Fruit fly (Drosophila melanogaster) whole organism, embryonic: ENCODE results near the gene SP555.

Source experiments
- Bdp1 ChIP-seq: fragments of 200-800 bp; sonication (Bioruptor generic); optimal IDR thresholded peaks from 3 replicates; lab custom pipeline; 2016; ENCODE audit warnings: missing biosample characterization, missing genetic modification characterization
- CG10209 ChIP-seq: fragments of 200-800 bp; sonication (Bioruptor generic); optimal IDR thresholded peaks from 3 replicates; lab custom pipeline; 2017; ENCODE audit warnings: missing biosample characterization, mild to moderate bottlenecking, missing genetic modification characterization, missing genetic modification reagents
- CG10321 ChIP-seq: fragments of 200-800 bp; sonication (Bioruptor generic); IDR thresholded peaks from 2 replicates; pipeline ENCODE4 v1.3.6; 2022; ENCODE audit warnings: missing biosample characterization, missing genetic modification characterization
- CG11695 ChIP-seq: fragments of 200-800 bp; sonication (Bioruptor generic); IDR thresholded peaks from 3 replicates; pipeline ENCODE4 v1.3.6; 2022; ENCODE audit warnings: missing biosample characterization, missing genetic modification characterization
- CG12391 ChIP-seq: fragments of 200-800 bp; sonication (Bioruptor generic); optimal IDR thresholded peaks from 3 replicates; lab custom pipeline; 2018; ENCODE audit warnings: missing biosample characterization, mild to moderate bottlenecking, missing genetic modification characterization, moderate library complexity
- CG13424 ChIP-seq: fragments of 200-800 bp; sonication (Bioruptor generic); optimal IDR thresholded peaks from 2 replicates; lab custom pipeline; 2019; ENCODE audit warnings: missing biosample characterization, mild to moderate bottlenecking, missing genetic modification characterization, moderate library complexity
- CG15601 ChIP-seq: fragments of 200-800 bp; sonication (Bioruptor generic); optimal IDR thresholded peaks from 3 replicates; lab custom pipeline; 2019; ENCODE audit warnings: missing biosample characterization, mild to moderate bottlenecking, missing genetic modification characterization, moderate library complexity
- CG1603 ChIP-seq: fragments of 200-800 bp; sonication (Bioruptor generic); optimal IDR thresholded peaks from 2 replicates; lab custom pipeline; 2019; ENCODE audit warnings: missing biosample characterization, mild to moderate bottlenecking, missing genetic modification characterization, moderate library complexity
- CG17328 ChIP-seq: fragments of 200-800 bp; sonication (Bioruptor generic); IDR thresholded peaks from 2 replicates; pipeline ENCODE4 v1.3.6; 2022; ENCODE audit warnings: missing biosample characterization, missing genetic modification characterization
- CG18011 ChIP-seq: fragments of 200-800 bp; sonication (Bioruptor generic); optimal IDR thresholded peaks from 2 replicates; lab custom pipeline; 2017; ENCODE audit warnings: missing biosample characterization, missing genetic modification characterization, mild to moderate bottlenecking, moderate library complexity, missing genotype
- CG2120 ChIP-seq: fragments of 200-800 bp; sonication (Bioruptor generic); optimal IDR thresholded peaks from 3 replicates; lab custom pipeline; 2016; ENCODE audit warnings: missing biosample characterization, missing genetic modification characterization
- CG31224 ChIP-seq: fragments of 200-800 bp; sonication (Bioruptor generic); IDR thresholded peaks from 2 replicates; pipeline ENCODE4 v1.3.6; 2022; ENCODE audit warnings: missing biosample characterization, missing genetic modification characterization
- CG3281 ChIP-seq: fragments of 200-800 bp; sonication (Bioruptor generic); optimal IDR thresholded peaks from 3 replicates; lab custom pipeline; 2017; ENCODE audit warnings: missing biosample characterization, mild to moderate bottlenecking, missing genetic modification characterization
- CG42726 ChIP-seq: fragments of 200-800 bp; sonication (Bioruptor generic); IDR thresholded peaks from 2 replicates; pipeline ENCODE4 v1.3.6; 2022; ENCODE audit warnings: missing biosample characterization, missing genetic modification characterization; ENCODE audit not compliant: partially characterized antibody
- CG43689 ChIP-seq: fragments of 200-800 bp; sonication (Bioruptor generic); IDR thresholded peaks from 2 replicates; pipeline ENCODE4 v1.3.6; 2022; ENCODE audit warnings: missing biosample characterization, missing genetic modification characterization
- CG4617 ChIP-seq: fragments of 200-800 bp; sonication (Bioruptor generic); optimal IDR thresholded peaks from 3 replicates; lab custom pipeline; 2016; ENCODE audit warnings: missing biosample characterization, missing genetic modification characterization, borderline replicate concordance
- CG4854 ChIP-seq: fragments of 200-800 bp; sonication (Bioruptor generic); optimal IDR thresholded peaks from 2 replicates; lab custom pipeline; 2016; ENCODE audit warnings: missing biosample characterization, missing genetic modification characterization, inconsistent platforms
- CG7963 ChIP-seq: fragments of 200-800 bp; sonication (Bioruptor generic); IDR thresholded peaks from 3 replicates; pipeline ENCODE4 v1.3.6; 2022; ENCODE audit warnings: missing biosample characterization, missing genetic modification characterization; ENCODE audit not compliant: partially characterized antibody
- CG8478 ChIP-seq: fragments of >200 bp; optimal IDR thresholded peaks from 2 replicates; lab custom pipeline; 2018
- HLH4C ChIP-seq: fragments of 200-800 bp; sonication (Bioruptor generic); IDR thresholded peaks from 3 replicates; pipeline ENCODE4 v1.3.6; 2022; ENCODE audit warnings: missing biosample characterization, missing genetic modification characterization; ENCODE audit not compliant: partially characterized antibody
- HmgZ ChIP-seq: fragments of 200-800 bp; sonication (Bioruptor generic); optimal IDR thresholded peaks from 2 replicates; lab custom pipeline; 2018; ENCODE audit warnings: missing biosample characterization, mild to moderate bottlenecking, missing genetic modification characterization
- MTF-1 ChIP-seq: fragments of 200-800 bp; sonication (Bioruptor generic); optimal IDR thresholded peaks from 2 replicates; lab custom pipeline; 2018; ENCODE audit warnings: missing biosample characterization, mild to moderate bottlenecking, missing genetic modification characterization, borderline replicate concordance
- Mad ChIP-seq: fragments of 200-800 bp; sonication (Bioruptor generic); optimal IDR thresholded peaks from 2 replicates; lab custom pipeline; 2016; ENCODE audit warnings: missing biosample characterization, missing genetic modification characterization
- Med ChIP-seq: fragments of 200-800 bp; sonication (Bioruptor generic); peaks from one replicate; lab custom pipeline; 2016; ENCODE audit warnings: missing biosample characterization, missing genetic modification characterization, mild to moderate bottlenecking, inconsistent platforms, moderate library complexity
- NFAT ChIP-seq: fragments of 200-800 bp; sonication (Bioruptor generic); IDR thresholded peaks from 2 replicates; pipeline ENCODE4 v1.3.6; 2022; ENCODE audit warnings: missing biosample characterization, missing genetic modification characterization
- Sox102F ChIP-seq: fragments of 200-800 bp; sonication (Bioruptor generic); optimal IDR thresholded peaks from 2 replicates; lab custom pipeline; 2018; ENCODE audit warnings: missing biosample characterization, mild to moderate bottlenecking, missing genetic modification characterization, moderate library complexity
- Ssrp ChIP-seq: fragments of 200-800 bp; sonication (Bioruptor generic); optimal IDR thresholded peaks from 2 replicates; lab custom pipeline; 2018; ENCODE audit warnings: missing biosample characterization, mild to moderate bottlenecking, missing genetic modification characterization, moderate library complexity
- ap ChIP-seq: fragments of 200-800 bp; sonication (Bioruptor generic); IDR thresholded peaks from 2 replicates; pipeline ENCODE4 v1.3.6; 2022; ENCODE audit warnings: missing biosample characterization, missing genetic modification characterization
- bcd ChIP-seq: fragments of 200-800 bp; sonication (Bioruptor generic); optimal IDR thresholded peaks from 2 replicates; lab custom pipeline; 2017; ENCODE audit warnings: missing biosample characterization, mild to moderate bottlenecking, missing genetic modification characterization
- bsh ChIP-seq, 2 experiments: fragments of 200-800 bp; sonication (Bioruptor generic); optimal IDR thresholded peaks; 2 replicates each; lab custom pipeline; 2017 to 2018; ENCODE audit warnings: mild to moderate bottlenecking in 2 of 2, missing biosample characterization in 2 of 2, missing genetic modification characterization in 2 of 2, moderate library complexity in 1 of 2
- cg ChIP-seq: fragments of 200-800 bp; sonication (Bioruptor generic); optimal IDR thresholded peaks from 3 replicates; lab custom pipeline; 2019; ENCODE audit warnings: missing biosample characterization, mild to moderate bottlenecking, missing genetic modification characterization, moderate library complexity
- crc ChIP-seq: fragments of 200-800 bp; sonication (Bioruptor generic); optimal IDR thresholded peaks from 2 replicates; lab custom pipeline; 2016; ENCODE audit warnings: missing biosample characterization, missing genetic modification characterization
- dm ChIP-seq: fragments of 200-800 bp; sonication (Bioruptor generic); optimal IDR thresholded peaks from 3 replicates; lab custom pipeline; 2016; ENCODE audit warnings: missing biosample characterization, missing genetic modification characterization
- en ChIP-seq: fragments of 200-800 bp; sonication (Bioruptor generic); optimal IDR thresholded peaks from 2 replicates; lab custom pipeline; 2016; ENCODE audit warnings: missing biosample characterization, missing genetic modification characterization
- gsb ChIP-seq: fragments of 200-800 bp; sonication (Bioruptor generic); IDR thresholded peaks from 2 replicates; pipeline ENCODE4 v1.3.6; 2022; ENCODE audit warnings: missing biosample characterization, missing genetic modification characterization
- hbn ChIP-seq: fragments of 200-800 bp; sonication (Bioruptor generic); IDR thresholded peaks from 2 replicates; pipeline ENCODE4 v1.3.6; 2022; ENCODE audit warnings: missing biosample characterization, missing genetic modification characterization; ENCODE audit not compliant: partially characterized antibody
- lmd ChIP-seq: fragments of 200-800 bp; sonication (Bioruptor generic); IDR thresholded peaks from 2 replicates; pipeline ENCODE4 v1.3.6; 2022; ENCODE audit warnings: missing biosample characterization, missing genetic modification characterization
- mam ChIP-seq: fragments of 200-800 bp; sonication (Bioruptor generic); optimal IDR thresholded peaks from 3 replicates; lab custom pipeline; 2016; ENCODE audit warnings: missing biosample characterization, missing genetic modification characterization
- nom ChIP-seq: fragments of 200-800 bp; sonication (Bioruptor generic); optimal IDR thresholded peaks from 2 replicates; lab custom pipeline; 2017; ENCODE audit warnings: missing biosample characterization, missing genetic modification characterization, mild to moderate bottlenecking, moderate library complexity, missing genetic modification reagents
- ranshi ChIP-seq: fragments of 200-800 bp; sonication (Bioruptor generic); IDR thresholded peaks from 2 replicates; pipeline ENCODE4 v1.3.6; 2022; ENCODE audit warnings: missing biosample characterization, missing genetic modification characterization
- run ChIP-seq: fragments of 200-800 bp; sonication (Bioruptor generic); optimal IDR thresholded peaks from 3 replicates; lab custom pipeline; 2018; ENCODE audit warnings: missing biosample characterization, mild to moderate bottlenecking, missing genetic modification characterization
- sc ChIP-seq, 3 experiments: fragments of >200 bp in 2 of 3; fragments of 200-800 bp in 1 of 3; sonication (Bioruptor generic) in 1 of 3; optimal IDR thresholded peaks; 2 replicates in 2 of 3; 3 replicates in 1 of 3; lab custom pipeline; 2017; ENCODE audit warnings: mild to moderate bottlenecking in 1 of 3, missing biosample characterization in 1 of 3, missing genetic modification characterization in 1 of 3, missing genetic modification reagents in 1 of 3
- slou ChIP-seq: fragments of 200-800 bp; sonication (Bioruptor generic); optimal IDR thresholded peaks from 3 replicates; lab custom pipeline; 2016; ENCODE audit warnings: missing biosample characterization, missing genetic modification characterization
- sob ChIP-seq: fragments of 200-800 bp; sonication (Bioruptor generic); IDR thresholded peaks from 2 replicates; pipeline ENCODE4 v1.3.6; 2022; ENCODE audit warnings: missing biosample characterization, missing genetic modification characterization
- tgo ChIP-seq: fragments of 200-800 bp; sonication (Bioruptor generic); IDR thresholded peaks from 3 replicates; pipeline ENCODE4 v1.3.6; 2022; ENCODE audit warnings: missing biosample characterization, missing genetic modification characterization
- toy ChIP-seq: fragments of 200-800 bp; sonication (Bioruptor generic); IDR thresholded peaks from 2 replicates; pipeline ENCODE4 v1.3.6; 2022; ENCODE audit warnings: missing biosample characterization, missing genetic modification characterization
- trh ChIP-seq: fragments of 200-800 bp; sonication (Bioruptor generic); optimal IDR thresholded peaks from 2 replicates; lab custom pipeline; 2016; ENCODE audit warnings: missing biosample characterization, missing genetic modification characterization
- usp ChIP-seq: fragments of >200 bp; optimal IDR thresholded peaks from 2 replicates; lab custom pipeline; 2017; ENCODE audit warnings: missing biosample characterization, missing genetic modification characterization
- zfh1 ChIP-seq: fragments of 200-800 bp; sonication (Bioruptor generic); IDR thresholded peaks from 3 replicates; pipeline ENCODE4 v1.3.6; 2022; ENCODE audit warnings: missing biosample characterization, missing genetic modification characterization
- zfh2 ChIP-seq: fragments of 200-800 bp; sonication (Bioruptor generic); optimal IDR thresholded peaks from 2 replicates; lab custom pipeline; 2016; ENCODE audit warnings: missing biosample characterization, missing genetic modification characterization

SP555 gene

DNA sequence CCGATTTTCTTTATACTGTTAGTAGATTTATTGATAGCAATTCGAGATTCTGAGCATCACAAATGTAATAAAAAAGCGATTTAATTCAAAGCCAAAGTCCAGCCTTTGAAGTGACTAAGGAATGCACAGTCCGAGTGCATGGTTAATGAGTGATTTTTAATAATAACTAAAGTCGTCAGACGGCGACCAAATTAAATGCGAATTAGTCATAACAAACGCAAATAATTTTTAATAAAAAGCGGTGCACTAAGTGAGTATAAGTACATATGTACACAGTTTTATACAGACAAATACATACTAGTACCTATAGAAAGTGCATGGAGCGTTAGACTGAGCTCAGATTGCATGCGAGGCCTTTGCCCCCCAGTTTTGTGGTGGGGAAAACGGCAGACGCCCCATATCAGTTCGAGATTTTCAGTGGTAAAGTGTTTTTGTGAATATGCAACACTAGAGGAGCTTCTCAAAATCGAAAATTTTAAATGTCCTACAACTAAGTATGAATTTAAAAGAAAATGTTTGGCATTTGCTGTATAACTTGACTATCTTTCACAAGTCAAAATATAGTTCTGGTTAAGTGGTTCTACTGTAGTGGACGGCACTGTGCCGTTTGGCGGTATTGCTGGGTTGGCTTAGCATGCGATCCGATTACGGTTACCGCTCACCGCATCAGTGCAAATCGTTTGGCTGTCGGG lies 34.7 kb upstream of the SP555 start:
- TF ChIP-seq CG10321 (GFP tag; lab: Robert Waterston, UW) (no peak), slou (GFP tag; lab: Kevin White, UChicago) (no peak), sc (optimal IDR thresholded peaks at IDR 0.05; lab: Kevin White, UChicago) (no peak), sc (GFP tag; optimal IDR thresholded peaks at IDR 0.05; lab: Kevin White, UChicago) (no peak), CG12391 (tag; lab: Kevin White, UChicago) (no peak), usp (no peak), CG10209 (GFP tag; lab: Kevin White, UChicago) (peak; percentile 3), zfh1 (GFP tag; lab: Robert Waterston, UW) (no peak), CG42726 (GFP tag; lab: Robert Waterston, UW) (no peak), crc (GFP tag; lab: Kevin White, UChicago) (no peak), CG4854 (GFP tag; lab: Kevin White, UChicago) (no peak), ap (GFP tag; lab: Robert Waterston, UW) (no peak), zfh2 (peak; percentile 19), CG4617 (GFP tag; lab: Kevin White, UChicago) (no peak), ranshi (no peak), dm (GFP tag; lab: Kevin White, UChicago) (no peak), sob (GFP tag; lab: Robert Waterston, UW) (no peak), nom (GFP tag; lab: Kevin White, UChicago) (no peak), HmgZ (tag; lab: Kevin White, UChicago) (no peak), cg (GFP tag; lab: Kevin White, UChicago) (no peak), trh (no peak), en (GFP tag; lab: Kevin White, UChicago) (no peak), CG43689 (GFP tag; lab: Robert Waterston, UW) (no peak), NFAT (GFP tag; lab: Robert Waterston, UW) (no peak), MTF-1 (GFP tag; lab: Kevin White, UChicago) (no peak), tgo (GFP tag; lab: Robert Waterston, UW) (0 out of 3 replicates have a peak, but pooled peaks have one; percentile 13), CG1603 (peak; percentile 19), Med (GFP tag; lab: Kevin White, UChicago) (peak; percentile 27), Ssrp (tag; lab: Kevin White, UChicago) (no peak), CG11695 (GFP tag; lab: Robert Waterston, UW) (0 out of 3 replicates have a peak, but pooled peaks have one; percentile 23), Bdp1 (GFP tag; lab: Kevin White, UChicago) (no peak), mam (GFP tag; lab: Kevin White, UChicago) (no peak), gsb (no peak), bsh (GFP tag; optimal IDR thresholded peaks at IDR 0.05; lab: Kevin White, UChicago) (peak in 1 of 2 experiments; percentile 19), CG15601 (tag; lab: Kevin White, UChicago) (no peak), CG2120 (GFP tag; lab: Kevin White, UChicago) (peak; percentile 5), run (tag; lab: Kevin White, UChicago) (no peak), CG8478 (lab: Kevin White, UChicago) (no peak), toy (GFP tag; lab: Robert Waterston, UW) (no peak), CG13424 (no peak), HLH4C (GFP tag; lab: Robert Waterston, UW) (no peak), Mad (GFP tag; lab: Kevin White, UChicago) (no peak), CG7963 (GFP tag; lab: Robert Waterston, UW) (no peak), bcd (GFP tag; lab: Kevin White, UChicago) (no peak), lmd (GFP tag; lab: Robert Waterston, UW) (no peak), CG31224 (GFP tag; lab: Robert Waterston, UW) (no peak), Sox102F (GFP tag; lab: Kevin White, UChicago) (peak; percentile 29), CG18011 (GFP tag; lab: Kevin White, UChicago) (no peak), hbn (GFP tag; lab: Robert Waterston, UW) (no peak), CG3281 (GFP tag; lab: Kevin White, UChicago) (no peak), CG17328 (GFP tag; lab: Robert Waterston, UW) (0 out of 2 replicates have a peak, but pooled peaks have one; percentile 40)
